Fruit fly (Drosophila melanogaster) whole organism, embryonic: ENCODE data around the gene Helz.

Source experiments
- BtbVII ChIP-seq: fragments of 200-800 bp; sonication (Bioruptor generic); optimal IDR thresholded peaks from 3 replicates; lab custom pipeline; 2017; ENCODE audit warnings: missing biosample characterization, mild to moderate bottlenecking, missing genetic modification characterization
- CG10431 ChIP-seq: fragments of 200-800 bp; sonication (Bioruptor generic); optimal IDR thresholded peaks from 3 replicates; lab custom pipeline; 2018; ENCODE audit warnings: missing biosample characterization, mild to moderate bottlenecking, missing genetic modification characterization
- CG10979 ChIP-seq: fragments of 200-800 bp; sonication (Bioruptor generic); optimal IDR thresholded peaks from 2 replicates; lab custom pipeline; 2018; ENCODE audit warnings: missing biosample characterization, mild to moderate bottlenecking, missing genetic modification characterization, moderate library complexity
- CG11723 ChIP-seq: fragments of 200-800 bp; sonication (Bioruptor generic); optimal IDR thresholded peaks from 2 replicates; lab custom pipeline; 2017; ENCODE audit warnings: missing biosample characterization, mild to moderate bottlenecking, missing genetic modification characterization
- CG12219 ChIP-seq: fragments of 200-800 bp; sonication (Bioruptor generic); optimal IDR thresholded peaks from 3 replicates; lab custom pipeline; 2018; ENCODE audit warnings: missing biosample characterization, mild to moderate bottlenecking, missing genetic modification characterization
- CG12659 ChIP-seq: fragments of 200-800 bp; sonication (Bioruptor generic); optimal IDR thresholded peaks from 3 replicates; lab custom pipeline; 2017; ENCODE audit warnings: mild to moderate bottlenecking, missing biosample characterization, missing genetic modification reagents, missing genetic modification characterization
- CG12744 ChIP-seq: fragments of 200-800 bp; sonication (Bioruptor generic); optimal IDR thresholded peaks from 2 replicates; lab custom pipeline; 2016; ENCODE audit warnings: missing biosample characterization, missing genetic modification characterization
- CG1529 ChIP-seq: fragments of 200-800 bp; sonication (Bioruptor generic); optimal IDR thresholded peaks from 3 replicates; lab custom pipeline; 2018; ENCODE audit warnings: missing biosample characterization, missing genetic modification characterization
- CG16815 ChIP-seq: fragments of 200-800 bp; sonication (Bioruptor generic); optimal IDR thresholded peaks from 3 replicates; lab custom pipeline; 2017; ENCODE audit warnings: missing biosample characterization, mild to moderate bottlenecking, missing genetic modification characterization
- CG17186 ChIP-seq: fragments of 200-800 bp; sonication (Bioruptor generic); optimal IDR thresholded peaks from 3 replicates; lab custom pipeline; 2017; ENCODE audit warnings: missing biosample characterization, missing genetic modification reagents, missing genetic modification characterization
- CG18262 ChIP-seq: fragments of 200-800 bp; optimal IDR thresholded peaks from 3 replicates; lab custom pipeline; 2019; ENCODE audit warnings: missing biosample characterization, mild to moderate bottlenecking, missing genetic modification characterization, moderate library complexity
- CG2129 ChIP-seq: fragments of 200-800 bp; sonication (Bioruptor generic); IDR thresholded peaks from 2 replicates; pipeline ENCODE4 v1.3.6; 2022; ENCODE audit warnings: missing biosample characterization, missing genetic modification characterization; ENCODE audit not compliant: partially characterized antibody
- CG3065 ChIP-seq: fragments of 200-800 bp; sonication (Bioruptor generic); optimal IDR thresholded peaks from 2 replicates; lab custom pipeline; 2016; ENCODE audit warnings: missing biosample characterization, missing genetic modification characterization
- CG4854 ChIP-seq: fragments of 200-800 bp; sonication (Bioruptor generic); optimal IDR thresholded peaks from 2 replicates; lab custom pipeline; 2016; ENCODE audit warnings: missing biosample characterization, missing genetic modification characterization, inconsistent platforms
- CG6654 ChIP-seq: fragments of 200-800 bp; sonication (Bioruptor generic); optimal IDR thresholded peaks from 2 replicates; lab custom pipeline; 2017; ENCODE audit warnings: missing biosample characterization, mild to moderate bottlenecking, missing genetic modification characterization
- Chrac-16 ChIP-seq: fragments of 200-800 bp; sonication (Bioruptor generic); optimal IDR thresholded peaks from 3 replicates; lab custom pipeline; 2016; ENCODE audit warnings: missing biosample characterization, missing genetic modification characterization
- Dll ChIP-seq: fragments of 200-800 bp; sonication (Bioruptor generic); IDR thresholded peaks from 4 replicates; pipeline ENCODE4 v1.3.6; 2022; ENCODE audit warnings: missing biosample characterization, missing genetic modification characterization; ENCODE audit not compliant: partially characterized antibody
- Doc3 ChIP-seq: fragments of 200-800 bp; sonication (Bioruptor generic); IDR thresholded peaks from 3 replicates; pipeline ENCODE4 v1.3.6; 2022; ENCODE audit warnings: missing biosample characterization, missing genetic modification characterization; ENCODE audit not compliant: partially characterized antibody
- Dp ChIP-seq: fragments of 200-800 bp; sonication (Bioruptor generic); optimal IDR thresholded peaks from 2 replicates; lab custom pipeline; 2018; ENCODE audit warnings: missing biosample characterization, mild to moderate bottlenecking, missing genetic modification characterization, moderate library complexity
- Dref ChIP-seq: fragments of 200-800 bp; sonication (Bioruptor generic); IDR thresholded peaks from 2 replicates; pipeline ENCODE4 v1.3.6; 2022; ENCODE audit warnings: missing biosample characterization, missing genetic modification characterization
- Elba2 ChIP-seq: fragments of 200-800 bp; sonication (Bioruptor generic); optimal IDR thresholded peaks from 3 replicates; lab custom pipeline; 2016; ENCODE audit warnings: missing biosample characterization, missing genetic modification characterization
- GATAe ChIP-seq: fragments of 200-800 bp; sonication (Bioruptor generic); conservative IDR thresholded peaks from 2 replicates; pipeline ENCODE4 v1.3.6; 2022; ENCODE audit warnings: missing biosample characterization, missing genetic modification characterization
- H15 ChIP-seq: fragments of 200-800 bp; sonication (Bioruptor generic); IDR thresholded peaks from 3 replicates; pipeline ENCODE4 v1.3.6; 2022; ENCODE audit warnings: missing biosample characterization, missing genetic modification characterization
- Nf-YA ChIP-seq: fragments of 200-800 bp; sonication (Bioruptor generic); IDR thresholded peaks from 2 replicates; pipeline ENCODE4 v1.3.6; 2022; ENCODE audit warnings: missing biosample characterization, missing genetic modification characterization
- Sry-β ChIP-seq: fragments of 200-800 bp; sonication (Bioruptor generic); optimal IDR thresholded peaks from 2 replicates; lab custom pipeline; 2018; ENCODE audit warnings: missing biosample characterization, mild to moderate bottlenecking, missing genetic modification characterization, moderate library complexity
- Xrp1 ChIP-seq: fragments of 200-800 bp; sonication (Bioruptor generic); IDR thresholded peaks from 2 replicates; pipeline ENCODE4 v1.3.6; 2022; ENCODE audit warnings: missing biosample characterization, missing genetic modification characterization
- bcd ChIP-seq: fragments of 200-800 bp; sonication (Bioruptor generic); optimal IDR thresholded peaks from 2 replicates; lab custom pipeline; 2017; ENCODE audit warnings: missing biosample characterization, mild to moderate bottlenecking, missing genetic modification characterization
- br ChIP-seq: fragments of >200 bp; optimal IDR thresholded peaks from 2 replicates; lab custom pipeline; 2017
- dmrt11E ChIP-seq: fragments of 200-800 bp; sonication (Bioruptor generic); optimal IDR thresholded peaks from 3 replicates; lab custom pipeline; 2018; ENCODE audit warnings: missing biosample characterization, mild to moderate bottlenecking, missing genetic modification characterization, moderate library complexity
- eve ChIP-seq, 2 experiments: fragments of >200 bp; optimal IDR thresholded peaks; 2 replicates each; lab custom pipeline; 2017; ENCODE audit warnings: missing biosample characterization in 2 of 2, missing genetic modification characterization in 2 of 2
- gcm2 ChIP-seq: fragments of 200-800 bp; sonication (Bioruptor generic); optimal IDR thresholded peaks from 2 replicates; lab custom pipeline; 2016; ENCODE audit warnings: missing biosample characterization, missing genetic modification characterization
- ind ChIP-seq: fragments of 200-800 bp; sonication (Bioruptor generic); optimal IDR thresholded peaks from 3 replicates; lab custom pipeline; 2016; ENCODE audit warnings: missing biosample characterization, missing genetic modification characterization
- jigr1 ChIP-seq: fragments of 200-800 bp; sonication (Bioruptor generic); IDR thresholded peaks from 3 replicates; pipeline ENCODE4 v1.3.6; 2022; ENCODE audit warnings: missing biosample characterization, missing genetic modification characterization
- pros ChIP-seq: fragments of 200-800 bp; sonication (Bioruptor generic); optimal IDR thresholded peaks from 3 replicates; lab custom pipeline; 2019; ENCODE audit warnings: missing biosample characterization, mild to moderate bottlenecking, missing genetic modification characterization, moderate library complexity
- pum ChIP-seq: fragments of 200-800 bp; sonication (Bioruptor generic); optimal IDR thresholded peaks from 2 replicates; lab custom pipeline; 2016; ENCODE audit warnings: missing biosample characterization, missing genetic modification characterization
- ranshi ChIP-seq: fragments of 200-800 bp; sonication (Bioruptor generic); IDR thresholded peaks from 2 replicates; pipeline ENCODE4 v1.3.6; 2022; ENCODE audit warnings: missing biosample characterization, missing genetic modification characterization
- repo ChIP-seq: fragments of 200-800 bp; sonication (Bioruptor generic); optimal IDR thresholded peaks from 2 replicates; lab custom pipeline; 2016; ENCODE audit warnings: missing biosample characterization, missing genetic modification characterization
- rib ChIP-seq: fragments of 200-800 bp; sonication (Bioruptor generic); IDR thresholded peaks from 2 replicates; pipeline ENCODE4 v1.3.6; 2022; ENCODE audit warnings: missing biosample characterization, missing genetic modification characterization
- row ChIP-seq: fragments of 200-800 bp; sonication (Bioruptor generic); IDR thresholded peaks from 3 replicates; pipeline ENCODE4 v1.3.6; 2022; ENCODE audit warnings: missing biosample characterization, missing genetic modification characterization
- run ChIP-seq: fragments of 200-800 bp; sonication (Bioruptor generic); optimal IDR thresholded peaks from 3 replicates; lab custom pipeline; 2018; ENCODE audit warnings: missing biosample characterization, mild to moderate bottlenecking, missing genetic modification characterization
- sc ChIP-seq, 3 experiments: fragments of >200 bp in 2 of 3; fragments of 200-800 bp in 1 of 3; sonication (Bioruptor generic) in 1 of 3; optimal IDR thresholded peaks; 2 replicates in 2 of 3; 3 replicates in 1 of 3; lab custom pipeline; 2017; ENCODE audit warnings: mild to moderate bottlenecking in 1 of 3, missing biosample characterization in 1 of 3, missing genetic modification characterization in 1 of 3, missing genetic modification reagents in 1 of 3
- sd ChIP-seq: fragments of 200-800 bp; sonication (Bioruptor generic); optimal IDR thresholded peaks from 3 replicates; lab custom pipeline; 2018; ENCODE audit warnings: missing biosample characterization, mild to moderate bottlenecking, missing genetic modification characterization, moderate library complexity
- sima ChIP-seq: fragments of 200-800 bp; sonication (Bioruptor generic); optimal IDR thresholded peaks from 2 replicates; lab custom pipeline; 2016; ENCODE audit warnings: missing biosample characterization, missing genetic modification characterization
- sqz ChIP-seq: fragments of 200-800 bp; sonication (Bioruptor generic); optimal IDR thresholded peaks from 3 replicates; lab custom pipeline; 2018; ENCODE audit warnings: missing biosample characterization, mild to moderate bottlenecking, missing genetic modification characterization
- sug ChIP-seq: fragments of 200-800 bp; optimal IDR thresholded peaks from 2 replicates; lab custom pipeline; 2019; ENCODE audit warnings: missing biosample characterization, mild to moderate bottlenecking, missing genetic modification characterization, moderate library complexity
- tap ChIP-seq: fragments of 200-800 bp; optimal IDR thresholded peaks from 3 replicates; lab custom pipeline; 2019; ENCODE audit warnings: missing biosample characterization, mild to moderate bottlenecking, missing genetic modification characterization, moderate library complexity
- tna ChIP-seq: fragments of 200-800 bp; sonication (Bioruptor generic); IDR thresholded peaks from 2 replicates; pipeline ENCODE4 v1.3.6; 2022; ENCODE audit warnings: missing biosample characterization, missing genetic modification characterization; ENCODE audit not compliant: partially characterized antibody
- twi ChIP-seq: fragments of 200-800 bp; optimal IDR thresholded peaks from 2 replicates; lab custom pipeline; 2019; ENCODE audit warnings: missing biosample characterization, mild to moderate bottlenecking, missing genetic modification characterization, moderate library complexity
- tx ChIP-seq: fragments of 200-800 bp; sonication (Bioruptor generic); optimal IDR thresholded peaks from 2 replicates; lab custom pipeline; 2016; ENCODE audit warnings: missing biosample characterization, missing genetic modification characterization

Gene Helz

dm6 chr3L:14759984-14760626 lies 29.6 kb upstream of the Helz start (continued):
- TF ChIP-seq sug (tag; lab: Kevin White, UChicago) (no peak), run (tag; lab: Kevin White, UChicago) (no peak), tx (GFP tag; lab: Kevin White, UChicago) (peak; percentile 23), row (GFP tag; lab: Robert Waterston, UW) (peak; percentile 88), Chrac-16 (GFP tag; lab: Kevin White, UChicago) (peak; percentile 65), dmrt11E (tag; lab: Kevin White, UChicago) (peak; percentile 56), CG12744 (peak; percentile 14), CG1529 (GFP tag; lab: Kevin White, UChicago) (peak; percentile 14), Elba2 (no peak), sima (GFP tag; lab: Kevin White, UChicago) (no peak), Dp (GFP tag; lab: Kevin White, UChicago) (peak; percentile 6), repo (peak; percentile 47), bcd (GFP tag; lab: Kevin White, UChicago) (peak; percentile 67), br (lab: Kevin White, UChicago) (no peak), twi (tag; lab: Kevin White, UChicago) (no peak), CG12659 (GFP tag; lab: Kevin White, UChicago) (peak; percentile 73), CG12219 (GFP tag; lab: Kevin White, UChicago) (peak; percentile 48), GATAe (GFP tag; lab: Robert Waterston, UW) (no peak), Nf-YA (no peak), CG6654 (GFP tag; lab: Kevin White, UChicago) (peak; percentile 51), CG4854 (peak; percentile 44), jigr1 (GFP tag; lab: Robert Waterston, UW) (no peak), sc (optimal IDR thresholded peaks at IDR 0.05; lab: Kevin White, UChicago) (no peak), sc (GFP tag; optimal IDR thresholded peaks at IDR 0.05; lab: Kevin White, UChicago) (peak; percentile 46), H15 (GFP tag; lab: Robert Waterston, UW) (peak; percentile 14; the same call in 1 of the 3 replicates), eve (GFP tag; optimal IDR thresholded peaks at IDR 0.05; lab: Kevin White, UChicago) (peak in 1 of 2 experiments; percentile 90), sd (tag; lab: Kevin White, UChicago) (no peak), CG10979 (peak; percentile 75), sqz (GFP tag; lab: Kevin White, UChicago) (peak; percentile 97), CG17186 (GFP tag; lab: Kevin White, UChicago) (no peak), ind (peak; percentile 69), tna (GFP tag; lab: Robert Waterston, UW) (0 out of 2 replicates have a peak, but pooled peaks have one; percentile 18), Sry-β (GFP tag; lab: Kevin White, UChicago) (no peak), Dll (GFP tag; lab: Robert Waterston, UW) (no peak; the same call in 3 of the 4 replicates), CG18262 (tag; lab: Kevin White, UChicago) (peak; percentile 62), CG10431 (GFP tag; lab: Kevin White, UChicago) (peak; percentile 29), CG16815 (GFP tag; lab: Kevin White, UChicago) (peak; percentile 41), tap (tag; lab: Kevin White, UChicago) (peak; percentile 9), CG3065 (GFP tag; lab: Kevin White, UChicago) (no peak), BtbVII (GFP tag; lab: Kevin White, UChicago) (peak; percentile 41), Doc3 (no peak), pum (peak; percentile 67), pros (GFP tag; lab: Kevin White, UChicago) (no peak), CG11723 (peak; percentile 30), rib (GFP tag; lab: Robert Waterston, UW) (no peak), Dref (no peak), ranshi (0 out of 2 replicates have a peak, but pooled peaks have one; percentile 41), gcm2 (GFP tag; lab: Kevin White, UChicago) (peak; percentile 54), CG2129 (no peak), Xrp1 (GFP tag; lab: Robert Waterston, UW) (peak; percentile 78)
